Fruit fly (Drosophila melanogaster) S2 (cell line): ENCODE results near the gene COX5B.

Experiments used
- CG8478 ChIP-seq: fragments of >200 bp; optimal IDR thresholded peaks from 2 replicates; lab custom pipeline; 2018
- CTCF ChIP-seq, 2 experiments: fragments of >200 bp; optimal IDR thresholded peaks; 2 replicates each; lab custom pipeline; 2018

- TF ChIP-seq CG8478 (lab: Kevin White, UChicago) (no peak), CTCF (optimal IDR thresholded peaks at IDR 0.05; lab: Kevin White, UChicago) (no peak)
These were observed 5.3 kb upstream of the COX5B start for dm6 chr2L:6552345-6552744.
